Worm (Caenorhabditis elegans): ENCODE measurements around the gene F07C6.6.

Gene F07C6.6

ce11 chrIV:12781804-12782449 is 10.7 kb upstream of the F07C6.6 start (continued):
- TF ChIP-seq ztf-22 (GFP tag; optimal IDR thresholded peaks at IDR 0.05) = no peak
- TF ChIP-seq K11D2.4 (GFP tag; IDR thresholded peaks at IDR 0.05) = no peak
- peak; percentile 72 for TF ChIP-seq tbp1 (GFP tag; optimal IDR thresholded peaks at IDR 0.05)
- no peak for TF ChIP-seq Y53G8AR.9 (GFP tag; conservative IDR thresholded peaks at IDR 0.05)
- no peak for TF ChIP-seq rpc-1 (optimal IDR thresholded peaks at IDR 0.05)
- TF ChIP-seq rpc-1 (tag; optimal IDR thresholded peaks at IDR 0.05) = no peak
- no peak for TF ChIP-seq bed-2 (GFP tag; IDR thresholded peaks at IDR 0.05)
- no peak for TF ChIP-seq egrh-3 (GFP tag; IDR thresholded peaks at IDR 0.05)
- TF ChIP-seq ztf-28 (GFP tag; IDR thresholded peaks at IDR 0.05) = no peak

- TF ChIP-seq nhr-27 (tag; optimal IDR thresholded peaks at IDR 0.05) = no peak
These were observed 9.4 kb upstream of the F07C6.6 start for ce11 chrIV:12783165-12783564.

- no peak for TF ChIP-seq rpc-1 (optimal IDR thresholded peaks at IDR 0.05)
- no peak for TF ChIP-seq rpc-1 (tag; optimal IDR thresholded peaks at IDR 0.05)
- no peak for TF ChIP-seq lir-1 (GFP tag; conservative IDR thresholded peaks at IDR 0.05)
- TF ChIP-seq F33H1.4 (GFP tag; IDR thresholded peaks at IDR 0.05) = peak; percentile 42
- TF ChIP-seq gei-17 (GFP tag; optimal IDR thresholded peaks at IDR 0.05) = no peak
- TF ChIP-seq hlh-12 (tag; optimal IDR thresholded peaks at IDR 0.05) = no peak
- no peak for TF ChIP-seq nfya-2 (GFP tag; IDR thresholded peaks at IDR 0.05)
- no peak for TF ChIP-seq die-1 (tag; optimal IDR thresholded peaks at IDR 0.05)
- TF ChIP-seq unc-130 (GFP tag; optimal IDR thresholded peaks at IDR 0.05) = no peak
- TF ChIP-seq pbrm-1 (GFP tag; IDR thresholded peaks at IDR 0.05) = peak; percentile 91
- no peak; the same call in 1 of the 2 replicates for TF ChIP-seq ekl-4 (GFP tag; IDR thresholded peaks at IDR 0.05)
- no peak for TF ChIP-seq hmg-20 (GFP tag; IDR thresholded peaks at IDR 0.05)
- no peak for TF ChIP-seq F55B11.4 (tag; optimal IDR thresholded peaks at IDR 0.05; ENCODE audit: borderline replicate concordance, insufficient read depth)
- TF ChIP-seq egl-18 (GFP tag; IDR thresholded peaks at IDR 0.05) = no peak
- TF ChIP-seq aptf-3 (GFP tag; IDR thresholded peaks at IDR 0.05) = no peak
- no peak for TF ChIP-seq madf-3 (GFP tag; IDR thresholded peaks at IDR 0.05)
- peak; percentile 66; the same call in 1 of the 2 replicates for TF ChIP-seq B0336.3 (GFP tag; IDR thresholded peaks at IDR 0.05)
- TF ChIP-seq somi-1 (GFP tag; optimal IDR thresholded peaks at IDR 0.05) = no peak
- TF ChIP-seq ztf-3 (GFP tag; optimal IDR thresholded peaks at IDR 0.05) = no peak
- TF ChIP-seq F23B12.7 (tag; optimal IDR thresholded peaks at IDR 0.05; ENCODE audit: insufficient read depth) = no peak
- no peak for TF ChIP-seq ccch-3 (GFP tag; optimal IDR thresholded peaks at IDR 0.05)
- no peak for TF ChIP-seq B0019.2 (GFP tag; conservative IDR thresholded peaks at IDR 0.05)
- no peak for TF ChIP-seq nhr-80 (tag; optimal IDR thresholded peaks at IDR 0.05)
- TF ChIP-seq nhr-27 (tag; optimal IDR thresholded peaks at IDR 0.05) = no peak
- no peak for TF ChIP-seq chd-7 (tag; optimal IDR thresholded peaks at IDR 0.05)
- TF ChIP-seq madf-6 (GFP tag; IDR thresholded peaks at IDR 0.05) = peak; percentile 76
- TF ChIP-seq ceh-91 (GFP tag; IDR thresholded peaks at IDR 0.05) = no peak
- TF ChIP-seq mxl-1 (tag; optimal IDR thresholded peaks at IDR 0.05) = no peak
- TF ChIP-seq C06A6.2 (GFP tag; conservative IDR thresholded peaks at IDR 0.05) = no peak
- TF ChIP-seq D2030.7 (GFP tag; IDR thresholded peaks at IDR 0.05) = peak; percentile 82
- no peak for TF ChIP-seq F57A8.1 (GFP tag; optimal IDR thresholded peaks at IDR 0.05)
- TF ChIP-seq hlh-26 (GFP tag; conservative IDR thresholded peaks at IDR 0.05) = no peak
- no peak for TF ChIP-seq ztf-26 (tag; optimal IDR thresholded peaks at IDR 0.05)
- TF ChIP-seq egrh-3 (GFP tag; IDR thresholded peaks at IDR 0.05) = no peak
- no peak for TF ChIP-seq bed-2 (GFP tag; IDR thresholded peaks at IDR 0.05)
- no peak for TF ChIP-seq zim-3 (tag; optimal IDR thresholded peaks at IDR 0.05)
- TF ChIP-seq snpc-1.3 (tag; optimal IDR thresholded peaks at IDR 0.05; ENCODE audit: insufficient read depth) = peak; percentile 64
- TF ChIP-seq Y67H2A.10 (GFP tag; conservative IDR thresholded peaks at IDR 0.05) = no peak
- TF ChIP-seq Y95B8A.8 (GFP tag; IDR thresholded peaks at IDR 0.05) = no peak
- no peak for TF ChIP-seq madf-10 (tag; optimal IDR thresholded peaks at IDR 0.05)
These were observed 6.6 kb upstream of the F07C6.6 start for ce11 chrIV:12785988-12786387.
